Fruit fly (Drosophila melanogaster) whole organism, prepupa: ENCODE data around the gene CG32755.

ENCODE experiments used
- CG10631 ChIP-seq: fragments of 200-800 bp; sonication (Bioruptor generic); optimal IDR thresholded peaks from 2 replicates; lab custom pipeline; 2016; ENCODE audit warnings: missing biosample characterization, missing genetic modification characterization
- CG10669 ChIP-seq: fragments of 200-800 bp; sonication (Bioruptor generic); optimal IDR thresholded peaks from 3 replicates; lab custom pipeline; 2018; ENCODE audit warnings: missing biosample characterization, mild to moderate bottlenecking, missing genetic modification characterization, moderate library complexity
- CG11762 ChIP-seq: fragments of 200-800 bp; sonication (Bioruptor generic); optimal IDR thresholded peaks from 3 replicates; lab custom pipeline; 2016; ENCODE audit warnings: missing biosample characterization, missing genetic modification characterization; ENCODE audit not compliant: insufficient read depth
- CG11902 ChIP-seq: fragments of 200-800 bp; sonication (Bioruptor generic); optimal IDR thresholded peaks from 3 replicates; lab custom pipeline; 2016; ENCODE audit warnings: missing biosample characterization, missing genetic modification characterization
- CG15336 ChIP-seq: fragments of 200-800 bp; sonication (Bioruptor generic); IDR thresholded peaks from 2 replicates; pipeline ENCODE4 v1.3.6; 2022; ENCODE audit warnings: missing biosample characterization, missing genetic modification characterization
- CG1621 ChIP-seq: fragments of 200-800 bp; sonication (Bioruptor generic); optimal IDR thresholded peaks from 3 replicates; lab custom pipeline; 2018; ENCODE audit warnings: missing biosample characterization, mild to moderate bottlenecking, missing genetic modification characterization
- CG16779 ChIP-seq: fragments of 200-800 bp; sonication (Bioruptor generic); optimal IDR thresholded peaks from 3 replicates; lab custom pipeline; 2017; ENCODE audit warnings: missing biosample characterization, mild to moderate bottlenecking, missing genetic modification characterization
- CG3032 ChIP-seq: fragments of 200-800 bp; optimal IDR thresholded peaks from 2 replicates; lab custom pipeline; 2019; ENCODE audit warnings: missing biosample characterization, mild to moderate bottlenecking, missing genetic modification characterization, moderate library complexity
- CG31627 ChIP-seq: fragments of 200-800 bp; sonication (Bioruptor generic); optimal IDR thresholded peaks from 3 replicates; lab custom pipeline; 2016; ENCODE audit warnings: missing biosample characterization, missing genetic modification characterization
- CG32006 ChIP-seq: fragments of 200-800 bp; sonication (Bioruptor generic); optimal IDR thresholded peaks from 3 replicates; lab custom pipeline; 2017; ENCODE audit warnings: missing biosample characterization, mild to moderate bottlenecking, missing genetic modification characterization
- CG34406 ChIP-seq: fragments of 200-800 bp; sonication (Bioruptor generic); optimal IDR thresholded peaks from 3 replicates; lab custom pipeline; 2016; ENCODE audit warnings: missing biosample characterization, missing genetic modification characterization
- CG6276 ChIP-seq: fragments of 200-800 bp; sonication (Bioruptor generic); optimal IDR thresholded peaks from 2 replicates; lab custom pipeline; 2017; ENCODE audit warnings: missing biosample characterization, mild to moderate bottlenecking, missing genetic modification characterization
- CG6792 ChIP-seq: fragments of 200-800 bp; sonication (Bioruptor generic); optimal IDR thresholded peaks from 3 replicates; lab custom pipeline; 2016; ENCODE audit warnings: missing biosample characterization, missing genetic modification characterization
- CG6808 ChIP-seq: fragments of 200-800 bp; sonication (Bioruptor generic); optimal IDR thresholded peaks from 3 replicates; lab custom pipeline; 2017; ENCODE audit warnings: missing biosample characterization, missing genetic modification characterization, mild to moderate bottlenecking, moderate library complexity, missing genetic modification reagents
- CG6854 ChIP-seq: fragments of 200-800 bp; sonication (Bioruptor generic); optimal IDR thresholded peaks from 2 replicates; lab custom pipeline; 2017; ENCODE audit warnings: missing biosample characterization, mild to moderate bottlenecking, missing genetic modification characterization
- CG7368 ChIP-seq: fragments of 200-800 bp; sonication (Bioruptor generic); optimal IDR thresholded peaks from 3 replicates; lab custom pipeline; 2016; ENCODE audit warnings: missing biosample characterization, missing genetic modification characterization
- CG8119 ChIP-seq: fragments of 200-800 bp; sonication (Bioruptor generic); IDR thresholded peaks from 3 replicates; pipeline ENCODE4 v1.3.6; 2022; ENCODE audit warnings: missing biosample characterization, missing genetic modification characterization
- Eip78C ChIP-seq: fragments of 200-800 bp; sonication (Bioruptor generic); peaks from one replicate; lab custom pipeline; 2016; ENCODE audit warnings: missing biosample characterization, missing genetic modification characterization
- Eip93F ChIP-seq: fragments of 200-800 bp; sonication (Bioruptor generic); optimal IDR thresholded peaks from 2 replicates; lab custom pipeline; 2016; ENCODE audit warnings: missing biosample characterization, mild to moderate bottlenecking, missing genetic modification characterization
- Hr39 ChIP-seq: fragments of 200-800 bp; sonication (Bioruptor generic); optimal IDR thresholded peaks from 2 replicates; lab custom pipeline; 2016; ENCODE audit warnings: missing biosample characterization, missing genetic modification characterization
- Hr4 ChIP-seq: fragments of 200-800 bp; sonication (Bioruptor generic); optimal IDR thresholded peaks from 3 replicates; lab custom pipeline; 2016; ENCODE audit warnings: missing biosample characterization, missing genetic modification characterization
- Lpt ChIP-seq: fragments of 200-800 bp; sonication (Bioruptor generic); optimal IDR thresholded peaks from 3 replicates; lab custom pipeline; 2016; ENCODE audit warnings: missing biosample characterization, missing genetic modification characterization
- OdsH ChIP-seq: fragments of 200-800 bp; sonication (Bioruptor generic); optimal IDR thresholded peaks from 3 replicates; lab custom pipeline; 2016; ENCODE audit warnings: missing biosample characterization, missing genetic modification characterization
- Smox ChIP-seq: fragments of 200-800 bp; sonication (Bioruptor generic); optimal IDR thresholded peaks from 3 replicates; lab custom pipeline; 2016; ENCODE audit warnings: missing biosample characterization, missing genetic modification characterization
- Sox102F ChIP-seq: fragments of 200-800 bp; sonication (Bioruptor generic); optimal IDR thresholded peaks from 2 replicates; lab custom pipeline; 2016; ENCODE audit warnings: missing biosample characterization, mild to moderate bottlenecking, missing genetic modification characterization
- achi ChIP-seq: fragments of 200-800 bp; sonication (Bioruptor generic); optimal IDR thresholded peaks from 3 replicates; lab custom pipeline; 2016; ENCODE audit warnings: missing biosample characterization, missing genetic modification characterization
- acj6 ChIP-seq: fragments of 200-800 bp; sonication (Bioruptor generic); optimal IDR thresholded peaks from 3 replicates; lab custom pipeline; 2016; ENCODE audit warnings: missing biosample characterization, missing genetic modification characterization
- cyc ChIP-seq: fragments of 200-800 bp; sonication (Bioruptor generic); optimal IDR thresholded peaks from 3 replicates; lab custom pipeline; 2016; ENCODE audit warnings: missing biosample characterization, missing genetic modification characterization
- eg ChIP-seq: fragments of 200-800 bp; sonication (Bioruptor generic); IDR thresholded peaks from 3 replicates; pipeline ENCODE4 v1.3.6; 2022; ENCODE audit warnings: missing biosample characterization, missing genetic modification characterization
- esn ChIP-seq: fragments of 200-800 bp; sonication (Bioruptor generic); optimal IDR thresholded peaks from 2 replicates; lab custom pipeline; 2016; ENCODE audit warnings: missing biosample characterization, mild to moderate bottlenecking, missing genetic modification characterization, moderate library complexity
- fd85E ChIP-seq: fragments of 200-800 bp; sonication (Bioruptor generic); optimal IDR thresholded peaks from 3 replicates; lab custom pipeline; 2016; ENCODE audit warnings: missing biosample characterization, missing genetic modification characterization
- fkh ChIP-seq: fragments of 200-800 bp; sonication (Bioruptor generic); optimal IDR thresholded peaks from 3 replicates; lab custom pipeline; 2017; ENCODE audit warnings: missing biosample characterization, mild to moderate bottlenecking, missing genetic modification characterization, moderate library complexity
- lz ChIP-seq: fragments of 200-800 bp; sonication (Bioruptor generic); optimal IDR thresholded peaks from 3 replicates; lab custom pipeline; 2016; ENCODE audit warnings: missing biosample characterization, missing genetic modification characterization
- net ChIP-seq: fragments of 200-800 bp; sonication (Bioruptor generic); optimal IDR thresholded peaks from 3 replicates; lab custom pipeline; 2016; ENCODE audit warnings: missing biosample characterization, missing genetic modification characterization
- pdm3 ChIP-seq: fragments of 200-800 bp; sonication (Bioruptor generic); optimal IDR thresholded peaks from 3 replicates; lab custom pipeline; 2016; ENCODE audit warnings: missing biosample characterization, missing genetic modification characterization
- salr ChIP-seq, 2 experiments: fragments of 200-800 bp; sonication (Bioruptor generic); optimal IDR thresholded peaks; 3 replicates each; lab custom pipeline; 2016 to 2018; ENCODE audit warnings: missing biosample characterization in 2 of 2, missing genetic modification characterization in 2 of 2, mild to moderate bottlenecking in 1 of 2
- spab ChIP-seq: fragments of 200-800 bp; sonication (Bioruptor generic); optimal IDR thresholded peaks from 2 replicates; lab custom pipeline; 2017; ENCODE audit warnings: missing biosample characterization, mild to moderate bottlenecking, missing genetic modification characterization, missing genetic modification reagents
- svp ChIP-seq: fragments of 200-800 bp; sonication (Bioruptor generic); peaks from one replicate; lab custom pipeline; 2016; ENCODE audit warnings: missing biosample characterization, missing genetic modification characterization
- topi ChIP-seq: fragments of 200-800 bp; sonication (Bioruptor generic); optimal IDR thresholded peaks from 3 replicates; lab custom pipeline; 2016; ENCODE audit warnings: missing biosample characterization, missing genetic modification characterization
- vri ChIP-seq: fragments of 200-800 bp; sonication (Bioruptor generic); optimal IDR thresholded peaks from 3 replicates; lab custom pipeline; 2016; ENCODE audit warnings: missing biosample characterization, mild to moderate bottlenecking, missing genetic modification characterization

CG32755 gene

dm6 chrX:5980883-5981282, 30.8 kb downstream of the CG32755 start (continued):
- TF ChIP-seq OdsH (GFP tag; lab: Kevin White, UChicago) = peak; percentile 81
- TF ChIP-seq spab = peak; percentile 56
- peak; percentile 88 for TF ChIP-seq esn
- peak; percentile 70 for TF ChIP-seq CG10631 (GFP tag; lab: Kevin White, UChicago)
- peak; percentile 82 for TF ChIP-seq CG15336 (GFP tag; lab: Robert Waterston, UW)
- TF ChIP-seq achi (GFP tag; lab: Kevin White, UChicago) = peak; percentile 77
- peak; percentile 65 for TF ChIP-seq CG16779 (tag; lab: Kevin White, UChicago)
- peak; percentile 85 for TF ChIP-seq Smox (GFP tag; lab: Kevin White, UChicago)

dm6 chrX:5981410-5981809, 31.4 kb downstream of the CG32755 start:
- no peak for TF ChIP-seq CG3032
- TF ChIP-seq vri (GFP tag; lab: Kevin White, UChicago) = no peak
- peak; percentile 75 for TF ChIP-seq eg
- TF ChIP-seq CG8119 (GFP tag; lab: Robert Waterston, UW) = peak; percentile 21; the same call in 1 of the 3 replicates
- no peak for TF ChIP-seq topi (GFP tag; lab: Kevin White, UChicago)

dm6 chrX:5983390-5983789, 33.3 kb downstream of the CG32755 start:
- no peak for TF ChIP-seq CG6854 (GFP tag; lab: Kevin White, UChicago)
- TF ChIP-seq pdm3 (GFP tag; lab: Kevin White, UChicago) = no peak

dm6 chrX:5987362-5987761, 37.3 kb downstream of the CG32755 start:
- TF ChIP-seq CG6854 (GFP tag; lab: Kevin White, UChicago) (no peak), acj6 (GFP tag; lab: Kevin White, UChicago) (no peak), CG31627 (no peak), svp (GFP tag; lab: Kevin White, UChicago) (peak; percentile 86), cyc (GFP tag; lab: Kevin White, UChicago) (no peak)

dm6 chrX:5988088-5988987, 38.3 kb downstream of the CG32755 start, which contains the start of gene CG5966:
Gene CG5966, plus strand, starts transcription at chrX:5988791.
- TF ChIP-seq OdsH (GFP tag; lab: Kevin White, UChicago) = no peak
- TF ChIP-seq Lpt = no peak
- TF ChIP-seq CG8119 (GFP tag; lab: Robert Waterston, UW) = no peak
- TF ChIP-seq Eip93F (GFP tag; lab: Kevin White, UChicago) = no peak
- peak; percentile 50 for TF ChIP-seq CG10669 (GFP tag; lab: Kevin White, UChicago)
- no peak for TF ChIP-seq CG6792 (GFP tag; lab: Kevin White, UChicago)
- TF ChIP-seq CG6276 (GFP tag; lab: Kevin White, UChicago) = peak; percentile 48
- TF ChIP-seq CG7368 = no peak
- TF ChIP-seq lz = no peak
- TF ChIP-seq Smox (GFP tag; lab: Kevin White, UChicago) = no peak
- TF ChIP-seq pdm3 (GFP tag; lab: Kevin White, UChicago) = no peak
- TF ChIP-seq Hr39 (GFP tag; lab: Kevin White, UChicago) = no peak
- peak; percentile 2 for TF ChIP-seq CG32006 (GFP tag; lab: Kevin White, UChicago)
- TF ChIP-seq CG34406 (GFP tag; lab: Kevin White, UChicago) = no peak
- no peak for TF ChIP-seq CG11762 (GFP tag; lab: Kevin White, UChicago)
- peak; percentile 68 for TF ChIP-seq CG6808
- no peak for TF ChIP-seq achi (GFP tag; lab: Kevin White, UChicago)
- TF ChIP-seq CG3032 = no peak
- TF ChIP-seq CG6854 (GFP tag; lab: Kevin White, UChicago) = peak; percentile 51
- TF ChIP-seq topi (GFP tag; lab: Kevin White, UChicago) = no peak
- TF ChIP-seq net (GFP tag; lab: Kevin White, UChicago) = peak; percentile 56
- TF ChIP-seq CG10631 (GFP tag; lab: Kevin White, UChicago) = no peak
- TF ChIP-seq CG15336 (GFP tag; lab: Robert Waterston, UW) = no peak
- TF ChIP-seq fd85E (GFP tag; lab: Kevin White, UChicago) = no peak
- peak; percentile 59 for TF ChIP-seq Eip78C (GFP tag; lab: Kevin White, UChicago)
- no peak for TF ChIP-seq CG31627
- no peak for TF ChIP-seq fkh
- TF ChIP-seq eg = peak; percentile 63; the same call in 1 of the 3 replicates
- no peak for TF ChIP-seq Hr4
- no peak for TF ChIP-seq esn
- TF ChIP-seq Sox102F (GFP tag; lab: Kevin White, UChicago) = no peak
- TF ChIP-seq vri (GFP tag; lab: Kevin White, UChicago) = no peak
- TF ChIP-seq CG1621 = peak; percentile 37
- peak in 1 of 2 experiments; percentile 42 for TF ChIP-seq salr (GFP tag; optimal IDR thresholded peaks at IDR 0.05; lab: Kevin White, UChicago)
- TF ChIP-seq CG11902 (GFP tag; lab: Kevin White, UChicago) = no peak
